Worm (Caenorhabditis elegans) whole organism, L4 larva: ENCODE measurements around the gene clec-80.

ENCODE experiments used
- ama-1 ChIP-seq: fragments of 150-350 bp; optimal IDR thresholded peaks from 2 replicates; lab custom pipeline; 2014; ENCODE audit warnings: inconsistent platforms, mixed read lengths
- daf-12 ChIP-seq: fragments of 150-350 bp; optimal IDR thresholded peaks from 2 replicates; lab custom pipeline; 2014; ENCODE audit warnings: missing biosample characterization, missing genetic modification reagents, missing genetic modification characterization
- jun-1 ChIP-seq: fragments of 150-350 bp; optimal IDR thresholded peaks from 2 replicates; lab custom pipeline; 2014; ENCODE audit warnings: missing biosample characterization, missing genetic modification reagents, missing genetic modification characterization
- lin-39 ChIP-seq: fragments of 150-350 bp; optimal IDR thresholded peaks from 2 replicates; lab custom pipeline; 2014; ENCODE audit warnings: missing biosample characterization, missing genetic modification reagents, missing genetic modification characterization
- lir-3 ChIP-seq: sonication (generic microtip); optimal IDR thresholded peaks from 2 replicates; lab custom pipeline; 2016; ENCODE audit warnings: mild to moderate bottlenecking, missing genetic modification characterization, missing compliant biosample characterization
- pha-4 ChIP-seq, 2 experiments: fragments of 150-350 bp in 1 of 2; fragments of 200-800 bp in 1 of 2; sonication (Bioruptor generic) in 1 of 2; IDR thresholded peaks in 1 of 2; optimal IDR thresholded peaks in 1 of 2; 2 replicates each; pipeline versions ENCODE4 v1.3.6 to Lab custom; 2014 to 2022; ENCODE audit warnings: missing genetic modification characterization in 2 of 2, missing genetic modification reagents in 2 of 2, missing biosample characterization in 1 of 2, missing compliant biosample characterization in 1 of 2
- snpc-4 ChIP-seq: fragments of 150-350 bp; optimal IDR thresholded peaks from 2 replicates; lab custom pipeline; 2014; ENCODE audit warnings: missing biosample characterization, missing genetic modification characterization
- unc-62 ChIP-seq, 3 experiments: fragments of 150-350 bp in 1 of 3; sonication (generic microtip); optimal IDR thresholded peaks in 2 of 3; peaks in 1 of 3; 1 replicate in 1 of 3; 2 replicates in 2 of 3; lab custom pipeline; 2014 to 2017; ENCODE audit warnings: missing biosample characterization in 3 of 3, missing genetic modification characterization in 3 of 3, missing genetic modification reagents in 3 of 3, missing genotype in 1 of 3

DNA sequence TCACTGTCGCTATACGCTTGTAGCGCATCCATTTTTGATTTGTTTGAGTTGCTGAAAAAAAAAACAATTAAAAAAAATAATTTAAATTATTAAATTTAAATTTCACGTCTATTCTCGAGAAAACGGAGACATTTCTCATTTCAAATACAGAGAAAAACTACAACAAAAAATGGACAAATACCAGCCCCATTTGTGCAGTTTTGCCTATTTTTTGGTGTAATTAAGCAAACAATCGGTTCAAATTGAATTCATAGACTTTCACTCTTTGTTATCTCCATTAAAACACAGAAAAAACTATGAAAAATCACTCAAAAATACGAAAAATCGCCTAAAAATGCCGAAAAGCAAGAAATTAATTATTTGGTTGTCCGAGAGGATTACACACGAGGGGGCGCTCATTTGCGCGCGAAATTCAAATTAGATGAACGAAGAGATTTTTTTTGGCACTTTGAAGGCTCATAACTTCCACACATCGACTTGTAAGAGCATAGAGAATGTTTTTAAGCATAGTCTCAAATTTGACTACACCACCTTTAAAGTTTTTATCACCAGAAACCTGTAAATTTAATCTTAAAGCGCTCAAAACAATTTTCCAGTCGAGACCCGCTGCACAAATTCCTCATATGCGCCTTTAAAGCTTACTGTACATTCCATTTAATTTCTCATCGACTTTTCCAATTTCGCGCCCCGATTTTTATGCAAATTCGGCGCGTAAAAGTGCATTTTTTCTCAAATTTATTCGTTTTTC is 40.6 kb upstream of the clec-80 start, which contains the start of gene Y54G2A.12:
- TF ChIP-seq daf-12 (tag; lab: Kevin White, UChicago) (no peak), ama-1 (lab: Kevin White, UChicago) (no peak), lir-3 (no peak), unc-62 (GFP tag; optimal IDR thresholded peaks at IDR 0.05 in 1 of 2; lab: Kevin White, UChicago) (no peak), unc-62 (tag; optimal IDR thresholded peaks at IDR 0.05; lab: Kevin White, UChicago) (no peak), snpc-4 (tag; lab: Kevin White, UChicago) (no peak), lin-39 (tag; lab: Kevin White, UChicago) (no peak), pha-4 (GFP tag; IDR thresholded peaks at IDR 0.05; lab: Robert Waterston, UW) (no peak), pha-4 (tag; optimal IDR thresholded peaks at IDR 0.05; lab: Kevin White, UChicago) (no peak), jun-1 (tag; lab: Kevin White, UChicago) (no peak)
